Worm (Caenorhabditis elegans) whole organism, L1 larva: Measurements from ENCODE around the gene ncl-1.
A peak's percentile ranks its signal among the peaks of the same experiment; 100 is the strongest.

Experiments
- F16B12.6 ChIP-seq: fragments of 150-350 bp; optimal IDR thresholded peaks from 2 replicates; lab custom pipeline; 2014; ENCODE audit warnings: missing biosample characterization, missing genetic modification characterization
- blmp-1 ChIP-seq: fragments of 150-350 bp; optimal IDR thresholded peaks from 2 replicates; lab custom pipeline; 2014; ENCODE audit warnings: missing biosample characterization, missing genetic modification characterization
- ceh-63 ChIP-seq: fragments of 200-800 bp; sonication (Bioruptor generic); optimal IDR thresholded peaks from 2 replicates; lab custom pipeline; 2018; ENCODE audit warnings: mild to moderate bottlenecking, missing genetic modification characterization, missing compliant biosample characterization
- ceh-8 ChIP-seq: fragments of 200-800 bp; sonication (Bioruptor generic); optimal IDR thresholded peaks from 2 replicates; lab custom pipeline; 2018; ENCODE audit warnings: mild to moderate bottlenecking, missing genetic modification characterization, moderate library complexity, missing compliant biosample characterization
- ceh-82 ChIP-seq, 3 experiments: fragments of 150-350 bp in 1 of 3; sonication (generic microtip) in 2 of 3; optimal IDR thresholded peaks; 2 replicates each; lab custom pipeline; 2014 to 2017; ENCODE audit warnings: missing biosample characterization in 3 of 3, missing genetic modification characterization in 3 of 3
- dsc-1 ChIP-seq: sonication (generic microtip); optimal IDR thresholded peaks from 2 replicates; lab custom pipeline; 2016; ENCODE audit warnings: mild to moderate bottlenecking, missing genetic modification characterization, missing compliant biosample characterization
- efl-1 ChIP-seq, 4 experiments: fragments of 150-350 bp; optimal IDR thresholded peaks in 3 of 4; peaks in 1 of 4; 1 replicate in 1 of 4; 2 replicates in 3 of 4; lab custom pipeline; 2014; ENCODE audit warnings: missing biosample characterization in 2 of 4, missing genetic modification characterization in 2 of 4, missing genetic modification reagents in 2 of 4
- egl-27 ChIP-seq, 2 experiments: fragments of 150-350 bp in 1 of 2; sonication (generic microtip); optimal IDR thresholded peaks; 3 replicates each; lab custom pipeline; 2017 to 2018; ENCODE audit warnings: missing biosample characterization in 2 of 2, missing genetic modification characterization in 2 of 2, missing genetic modification reagents in 2 of 2
- elt-2 ChIP-seq: sonication (generic microtip); optimal IDR thresholded peaks from 2 replicates; lab custom pipeline; 2016; ENCODE audit warnings: missing genetic modification characterization, mild to moderate bottlenecking, inconsistent platforms, missing compliant biosample characterization, missing genetic modification reagents
- fkh-10 ChIP-seq: sonication (generic microtip); optimal IDR thresholded peaks from 2 replicates; lab custom pipeline; 2017; ENCODE audit warnings: missing biosample characterization, missing genetic modification reagents, missing genetic modification characterization
- fkh-4 ChIP-seq: sonication (generic microtip); optimal IDR thresholded peaks from 2 replicates; lab custom pipeline; 2016; ENCODE audit warnings: missing compliant biosample characterization, missing genetic modification characterization, borderline replicate concordance
- grh-1 ChIP-seq: fragments of 200-800 bp; sonication (Bioruptor generic); IDR thresholded peaks from 2 replicates; pipeline ENCODE4 v1.3.6; 2022; ENCODE audit warnings: missing genetic modification reagents, missing genetic modification characterization, missing compliant biosample characterization
- lin-13 ChIP-seq: fragments of 150-350 bp; optimal IDR thresholded peaks from 2 replicates; lab custom pipeline; 2014; ENCODE audit warnings: missing biosample characterization, missing genetic modification reagents, missing genetic modification characterization
- lin-15B ChIP-seq: fragments of 150-350 bp; sonication (generic microtip); optimal IDR thresholded peaks from 3 replicates; lab custom pipeline; 2014; ENCODE audit warnings: missing biosample characterization, missing genetic modification characterization
- lir-3 ChIP-seq: sonication (generic microtip); optimal IDR thresholded peaks from 2 replicates; lab custom pipeline; 2016; ENCODE audit warnings: mild to moderate bottlenecking, missing genetic modification characterization, moderate library complexity, missing compliant biosample characterization; ENCODE audit not compliant: poor library complexity
- lsy-2 ChIP-seq, 2 experiments: fragments of 150-350 bp; optimal IDR thresholded peaks; 2 replicates each; lab custom pipeline; 2014; ENCODE audit warnings: missing biosample characterization in 2 of 2, missing genetic modification characterization in 2 of 2
- mdl-1 ChIP-seq, 2 experiments: fragments of 150-350 bp; optimal IDR thresholded peaks; 2 replicates each; lab custom pipeline; 2014 to 2017; ENCODE audit warnings: missing biosample characterization in 2 of 2, missing genetic modification characterization in 2 of 2, inconsistent platforms in 1 of 2
- mef-2 ChIP-seq: fragments of 150-350 bp; optimal IDR thresholded peaks from 2 replicates; lab custom pipeline; 2014; ENCODE audit warnings: missing biosample characterization, missing genetic modification characterization
- mep-1 ChIP-seq: fragments of 150-350 bp; optimal IDR thresholded peaks from 2 replicates; lab custom pipeline; 2014; ENCODE audit warnings: missing biosample characterization, missing genetic modification characterization
- nhr-19 ChIP-seq: fragments of 200-800 bp; sonication (Bioruptor generic); conservative IDR thresholded peaks from 2 replicates; pipeline ENCODE4 v1.3.6; 2022; ENCODE audit warnings: missing genetic modification characterization, missing compliant biosample characterization
- nhr-47 ChIP-seq: sonication (generic microtip); optimal IDR thresholded peaks from 2 replicates; lab custom pipeline; 2016; ENCODE audit warnings: mild to moderate bottlenecking, missing genetic modification characterization, moderate library complexity, missing compliant biosample characterization
- nhr-76 ChIP-seq: sonication (generic microtip); optimal IDR thresholded peaks from 2 replicates; lab custom pipeline; 2017; ENCODE audit warnings: missing biosample characterization, missing genetic modification characterization
- pag-3 ChIP-seq: sonication (generic microtip); optimal IDR thresholded peaks from 2 replicates; lab custom pipeline; 2017; ENCODE audit warnings: missing genetic modification characterization, mild to moderate bottlenecking, missing compliant biosample characterization, antibody characterized with exemption, borderline replicate concordance; ENCODE audit not compliant: insufficient read depth
- pqm-1 ChIP-seq: sonication (generic microtip); optimal IDR thresholded peaks from 3 replicates; lab custom pipeline; 2017; ENCODE audit warnings: missing biosample characterization, missing genetic modification characterization
- sox-4 ChIP-seq: sonication (generic microtip); optimal IDR thresholded peaks from 2 replicates; lab custom pipeline; 2016; ENCODE audit warnings: missing genetic modification characterization, missing compliant biosample characterization
- sptf-1 ChIP-seq: fragments of 150-350 bp; optimal IDR thresholded peaks from 2 replicates; lab custom pipeline; 2014; ENCODE audit warnings: missing biosample characterization, missing genetic modification characterization
- swsn-7 ChIP-seq: sonication (generic microtip); optimal IDR thresholded peaks from 2 replicates; lab custom pipeline; 2016; ENCODE audit warnings: missing genetic modification characterization, missing compliant biosample characterization
- tlp-1 ChIP-seq: fragments of 150-350 bp; optimal IDR thresholded peaks from 2 replicates; lab custom pipeline; 2014; ENCODE audit warnings: missing biosample characterization, missing genetic modification characterization
- unc-30 ChIP-seq: sonication (generic microtip); optimal IDR thresholded peaks from 2 replicates; lab custom pipeline; 2017; ENCODE audit warnings: missing biosample characterization, missing genetic modification characterization
- unc-62 ChIP-seq: fragments of 150-350 bp; optimal IDR thresholded peaks from 2 replicates; lab custom pipeline; 2014; ENCODE audit warnings: missing biosample characterization, missing genetic modification reagents, missing genetic modification characterization
- unc-86 ChIP-seq: sonication (generic microtip); optimal IDR thresholded peaks from 2 replicates; lab custom pipeline; 2016; ENCODE audit warnings: missing genetic modification characterization, missing compliant biosample characterization
- xbp-1 ChIP-seq: sonication (generic microtip); optimal IDR thresholded peaks from 2 replicates; lab custom pipeline; 2016; ENCODE audit warnings: missing genetic modification characterization, missing compliant biosample characterization
- zag-1 ChIP-seq: fragments of 150-350 bp; optimal IDR thresholded peaks from 2 replicates; lab custom pipeline; 2014; ENCODE audit warnings: missing biosample characterization, missing genetic modification characterization
- ztf-11 ChIP-seq, 2 experiments: sonication (generic microtip); optimal IDR thresholded peaks; 2 replicates each; lab custom pipeline; 2016 to 2017; ENCODE audit warnings: missing genetic modification characterization in 2 of 2, missing biosample characterization in 1 of 2, missing compliant biosample characterization in 1 of 2
- ztf-4 ChIP-seq: fragments of 150-350 bp; optimal IDR thresholded peaks from 2 replicates; lab custom pipeline; 2014; ENCODE audit warnings: missing biosample characterization, missing genetic modification characterization

The ncl-1 gene

ce11 chrIII:7692287-7692686, 27.2 kb upstream of the ncl-1 start:
- TF ChIP-seq sox-4 (tag; lab: Kevin White, UChicago) (no peak), ceh-63 (GFP tag; lab: Kevin White, UChicago) (no peak), ceh-82 (tag; optimal IDR thresholded peaks at IDR 0.05; lab: Kevin White, UChicago) (no peak), lsy-2 (tag; optimal IDR thresholded peaks at IDR 0.05; lab: Kevin White, UChicago) (no peak), elt-2 (tag; lab: Kevin White, UChicago) (no peak), unc-86 (tag; lab: Kevin White, UChicago) (no peak), nhr-19 (no peak), sptf-1 (no peak), ceh-8 (no peak), lin-13 (GFP tag; lab: Kevin White, UChicago) (no peak), blmp-1 (tag; lab: Kevin White, UChicago) (no peak), lin-15B (tag; lab: Kevin White, UChicago) (no peak), dsc-1 (tag; lab: Kevin White, UChicago) (no peak), nhr-47 (tag; lab: Kevin White, UChicago) (no peak), ztf-11 (tag; optimal IDR thresholded peaks at IDR 0.05; lab: Kevin White, UChicago) (no peak)

DNA sequence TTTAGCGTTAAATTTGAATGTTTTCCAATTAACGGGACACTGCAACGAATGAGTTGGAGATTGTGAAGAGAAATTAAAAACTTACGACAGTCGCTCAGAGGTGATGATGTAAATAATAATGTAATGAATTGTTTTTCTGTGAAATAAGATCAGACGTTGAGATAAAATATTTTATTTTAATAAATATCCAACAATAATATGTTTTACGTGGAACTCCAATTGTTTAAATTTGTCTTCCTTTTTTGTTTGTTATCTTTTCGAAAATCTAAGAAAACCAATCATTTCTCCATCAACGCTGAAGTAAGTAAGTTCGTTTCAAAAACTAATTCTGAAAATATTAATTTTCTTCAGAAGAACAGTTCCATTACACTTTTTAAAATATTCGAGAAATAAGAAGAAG, 25.3 kb upstream of the ncl-1 start, which contains the start of gene C18H2.5:
Gene C18H2.5, minus strand, starts transcription at position 101 of the 400 bp plus-strand sequence.
- TF ChIP-seq xbp-1 (tag; lab: Kevin White, UChicago): no peak
- no peak for TF ChIP-seq nhr-76 (tag; lab: Kevin White, UChicago)
- no peak for TF ChIP-seq grh-1 (GFP tag; lab: Robert Waterston, UW)
- no peak for TF ChIP-seq fkh-4 (tag; lab: Kevin White, UChicago)
- no peak for TF ChIP-seq unc-30
- no peak for TF ChIP-seq blmp-1 (tag; lab: Kevin White, UChicago)
- no peak for TF ChIP-seq lir-3 (tag; lab: Kevin White, UChicago)
- no peak for TF ChIP-seq ceh-8
- no peak for TF ChIP-seq egl-27 (tag; optimal IDR thresholded peaks at IDR 0.05; lab: Kevin White, UChicago)
- no peak for TF ChIP-seq mep-1 (tag; lab: Kevin White, UChicago)
- TF ChIP-seq fkh-10 (GFP tag; lab: Kevin White, UChicago): no peak
- no peak for TF ChIP-seq sptf-1
- TF ChIP-seq zag-1 (tag; lab: Kevin White, UChicago): no peak
- no peak for TF ChIP-seq swsn-7
- TF ChIP-seq pqm-1: no peak
- no peak for TF ChIP-seq tlp-1 (tag; lab: Kevin White, UChicago)
- TF ChIP-seq unc-62 (GFP tag; lab: Kevin White, UChicago): no peak
- TF ChIP-seq F16B12.6 (tag; lab: Kevin White, UChicago): no peak
- TF ChIP-seq mef-2: no peak
- no peak for TF ChIP-seq ztf-4 (tag; lab: Kevin White, UChicago)

DNA sequence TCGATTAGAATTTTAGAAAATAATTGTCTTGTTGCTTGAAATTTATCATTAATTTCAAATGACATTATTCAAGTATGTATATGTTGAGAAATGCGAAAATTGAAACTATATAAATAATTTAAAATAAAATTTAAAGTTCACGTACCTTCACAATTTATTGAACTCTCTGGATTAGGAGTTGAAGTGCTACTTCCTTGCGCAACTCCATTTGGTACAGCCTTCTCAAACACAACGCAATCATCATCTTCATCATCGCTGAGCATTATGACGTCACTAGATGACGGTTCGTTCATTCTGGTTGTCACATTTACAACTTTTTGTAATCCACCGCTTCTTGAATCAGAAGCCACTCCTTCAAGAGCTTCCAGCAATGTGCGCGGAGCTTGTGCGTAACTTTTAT, 16.1 kb upstream of the ncl-1 start:
- TF ChIP-seq ceh-8 (no peak), efl-1 (optimal IDR thresholded peaks at IDR 0.05; lab: Kevin White, UChicago) (no peak), efl-1 (GFP tag; optimal IDR thresholded peaks at IDR 0.05 in 1 of 2; lab: Kevin White, UChicago) (peak in 1 of 2 experiments; percentile 61), mdl-1 (tag; optimal IDR thresholded peaks at IDR 0.05; lab: Kevin White, UChicago) (no peak), unc-62 (GFP tag; lab: Kevin White, UChicago) (no peak)

DNA sequence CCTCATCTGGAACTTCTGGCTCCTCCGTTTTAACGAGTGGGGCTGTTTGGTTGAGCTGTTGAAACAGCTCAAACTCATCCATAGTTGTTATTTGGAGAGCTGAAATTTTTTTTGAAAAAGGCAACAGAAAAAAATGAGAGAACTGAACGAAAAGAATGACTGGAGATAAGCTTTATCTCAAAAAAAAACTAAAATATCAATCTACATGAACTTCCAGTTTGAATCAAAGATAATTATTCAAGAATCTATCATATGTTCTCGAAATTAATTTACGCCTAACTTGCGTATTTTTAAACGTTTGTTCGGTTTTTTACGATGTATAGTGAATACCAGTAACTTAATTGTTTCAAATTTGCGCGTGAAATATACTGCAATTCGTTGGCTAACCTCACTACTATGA, 10.1 kb upstream of the ncl-1 start, which contains the start of gene lin-13:
Gene lin-13, minus strand, starts transcription at position 101 of the 400 bp plus-strand sequence.
- TF ChIP-seq efl-1 (optimal IDR thresholded peaks at IDR 0.05; lab: Kevin White, UChicago) (no peak), efl-1 (GFP tag; optimal IDR thresholded peaks at IDR 0.05 in 1 of 2; lab: Kevin White, UChicago) (peak in 1 of 2 experiments; percentile 54), pag-3 (tag; lab: Kevin White, UChicago) (no peak)
